Fruit fly (Drosophila melanogaster): Measurements from ENCODE around the gene CG33928.

CG33928 gene

dm6 chr2L:17429788-17430587, 6.4 kb downstream of the CG33928 start (continued):
- TF ChIP-seq CG5180 (GFP tag; optimal IDR thresholded peaks at IDR 0.05), result peak; percentile 92
- no peak; the same call in 1 of the 2 replicates for TF ChIP-seq Bgb (GFP tag; IDR thresholded peaks at IDR 0.05; ENCODE audit: partially characterized antibody)
- peak; percentile 59; the same call in 1 of the 2 replicates for TF ChIP-seq CG10959 (GFP tag; IDR thresholded peaks at IDR 0.05)
- TF ChIP-seq jigr1 (GFP tag; IDR thresholded peaks at IDR 0.05), result peak; percentile 93; the same call in 2 of the 3 replicates
- peak; percentile 97 for TF ChIP-seq CG14710 (tag; optimal IDR thresholded peaks at IDR 0.05)
- TF ChIP-seq CG32772 (GFP tag; IDR thresholded peaks at IDR 0.05), result peak; percentile 93
- TF ChIP-seq Lhr (GFP tag; optimal IDR thresholded peaks at IDR 0.05), result no peak
- TF ChIP-seq CG17359 (tag; optimal IDR thresholded peaks at IDR 0.05), result peak; percentile 98
- no peak for TF ChIP-seq pzg (GFP tag; optimal IDR thresholded peaks at IDR 0.05)
- peak; percentile 95 for TF ChIP-seq sens (GFP tag)
- no peak for TF ChIP-seq knrl (GFP tag; IDR thresholded peaks at IDR 0.05; ENCODE audit: partially characterized antibody)
- peak; percentile 72 for TF ChIP-seq Dip3 (GFP tag; optimal IDR thresholded peaks at IDR 0.05)
- peak; percentile 85 for TF ChIP-seq Hsf (GFP tag; optimal IDR thresholded peaks at IDR 0.05)
- TF ChIP-seq lola (GFP tag; optimal IDR thresholded peaks at IDR 0.05), result peak in 1 of 3 experiments; percentile 95
- peak; percentile 98 for TF ChIP-seq CG17829 (tag; optimal IDR thresholded peaks at IDR 0.05)
- TF ChIP-seq CG8765 (GFP tag; IDR thresholded peaks at IDR 0.05), result no peak
- TF ChIP-seq esg (GFP tag; conservative IDR thresholded peaks at IDR 0.05), result peak; percentile 93
- peak; percentile 87 for TF ChIP-seq CG32532 (GFP tag; IDR thresholded peaks at IDR 0.05)
- TF ChIP-seq cas (GFP tag; IDR thresholded peaks at IDR 0.05), result peak; percentile 57; the same call in 1 of the 2 replicates
- TF ChIP-seq CrebB (tag; optimal IDR thresholded peaks at IDR 0.05), result peak; percentile 87
- TF ChIP-seq ase (GFP tag; IDR thresholded peaks at IDR 0.05), result peak; percentile 93
- no peak for TF ChIP-seq Dp (GFP tag; optimal IDR thresholded peaks at IDR 0.05)
- peak; percentile 39 for TF ChIP-seq tx (GFP tag; optimal IDR thresholded peaks at IDR 0.05)
- no peak for TF ChIP-seq CG9797 (GFP tag; optimal IDR thresholded peaks at IDR 0.05)
- peak; percentile 53 for TF ChIP-seq zf30C (GFP tag; optimal IDR thresholded peaks at IDR 0.05)
- peak; percentile 52 for TF ChIP-seq pum (GFP tag; optimal IDR thresholded peaks at IDR 0.05)
- peak; percentile 95 for TF ChIP-seq lab (GFP tag; optimal IDR thresholded peaks at IDR 0.05)
- TF ChIP-seq CG34376 (GFP tag; optimal IDR thresholded peaks at IDR 0.05), result peak; percentile 62
- TF ChIP-seq CG1792 (GFP tag; optimal IDR thresholded peaks at IDR 0.05), result no peak
- peak; percentile 76 for TF ChIP-seq CG1024 (GFP tag; IDR thresholded peaks at IDR 0.05)
- peak; percentile 89 for TF ChIP-seq HLH3B (GFP tag; IDR thresholded peaks at IDR 0.05)
- no peak for TF ChIP-seq bbx (GFP tag; IDR thresholded peaks at IDR 0.05; ENCODE audit: partially characterized antibody)
- TF ChIP-seq dpn (GFP tag; optimal IDR thresholded peaks at IDR 0.05), result peak; percentile 52 to 93
- peak; percentile 37 for TF ChIP-seq CG7786 (GFP tag; optimal IDR thresholded peaks at IDR 0.05)
- peak; percentile 98 for TF ChIP-seq Oli (tag; optimal IDR thresholded peaks at IDR 0.05)
- peak; percentile 93 for TF ChIP-seq CG6813 (GFP tag; optimal IDR thresholded peaks at IDR 0.05)
- no peak for TF ChIP-seq CG8478 (optimal IDR thresholded peaks at IDR 0.05)
- peak; percentile 90 for TF ChIP-seq CG14667 (GFP tag; IDR thresholded peaks at IDR 0.05)
- TF ChIP-seq CG10209 (GFP tag; optimal IDR thresholded peaks at IDR 0.05), result peak; percentile 97
- no peak for TF ChIP-seq Dll (GFP tag; IDR thresholded peaks at IDR 0.05; ENCODE audit: partially characterized antibody)
- TF ChIP-seq CG34224 (GFP tag; IDR thresholded peaks at IDR 0.05; ENCODE audit: partially characterized antibody), result no peak
- no peak for TF ChIP-seq CG14860 (GFP tag; IDR thresholded peaks at IDR 0.05; ENCODE audit: partially characterized antibody)
- peak; percentile 96 for TF ChIP-seq Meics (GFP tag; optimal IDR thresholded peaks at IDR 0.05)
- TF ChIP-seq CG31441 (GFP tag; IDR thresholded peaks at IDR 0.05), result peak; percentile 100
- TF ChIP-seq gsb (GFP tag; IDR thresholded peaks at IDR 0.05), result peak; percentile 87
- TF ChIP-seq Jarid2 (GFP tag; optimal IDR thresholded peaks at IDR 0.05), result peak; percentile 85
- TF ChIP-seq Ets97D (GFP tag; optimal IDR thresholded peaks at IDR 0.05), result no peak
- peak; percentile 49 for TF ChIP-seq Camta (GFP tag; optimal IDR thresholded peaks at IDR 0.05)
